Fruit fly (Drosophila melanogaster) whole organism, prepupa: ENCODE data around the gene ATPsynC.
A peak's percentile ranks its signal among the peaks of the same experiment; 100 is the strongest.

ENCODE experiments used
- Blimp-1 ChIP-seq: fragments of 200-800 bp; sonication (Bioruptor generic); optimal IDR thresholded peaks from 3 replicates; lab custom pipeline; 2017; ENCODE audit warnings: missing biosample characterization, missing genetic modification characterization, mild to moderate bottlenecking, moderate library complexity, missing genetic modification reagents
- CG10669 ChIP-seq: fragments of 200-800 bp; sonication (Bioruptor generic); optimal IDR thresholded peaks from 3 replicates; lab custom pipeline; 2018; ENCODE audit warnings: missing biosample characterization, mild to moderate bottlenecking, missing genetic modification characterization, moderate library complexity
- CG11294 ChIP-seq: fragments of 200-800 bp; sonication (Bioruptor generic); IDR thresholded peaks from 2 replicates; pipeline ENCODE4 v1.3.6; 2022; ENCODE audit warnings: missing biosample characterization, missing genetic modification characterization
- CG11762 ChIP-seq: fragments of 200-800 bp; sonication (Bioruptor generic); optimal IDR thresholded peaks from 3 replicates; lab custom pipeline; 2016; ENCODE audit warnings: missing biosample characterization, missing genetic modification characterization; ENCODE audit not compliant: insufficient read depth
- CG11902 ChIP-seq: fragments of 200-800 bp; sonication (Bioruptor generic); optimal IDR thresholded peaks from 3 replicates; lab custom pipeline; 2016; ENCODE audit warnings: missing biosample characterization, missing genetic modification characterization
- CG15336 ChIP-seq: fragments of 200-800 bp; sonication (Bioruptor generic); IDR thresholded peaks from 2 replicates; pipeline ENCODE4 v1.3.6; 2022; ENCODE audit warnings: missing biosample characterization, missing genetic modification characterization
- CG1621 ChIP-seq: fragments of 200-800 bp; sonication (Bioruptor generic); optimal IDR thresholded peaks from 3 replicates; lab custom pipeline; 2018; ENCODE audit warnings: missing biosample characterization, mild to moderate bottlenecking, missing genetic modification characterization
- CG16779 ChIP-seq: fragments of 200-800 bp; sonication (Bioruptor generic); optimal IDR thresholded peaks from 3 replicates; lab custom pipeline; 2017; ENCODE audit warnings: missing biosample characterization, mild to moderate bottlenecking, missing genetic modification characterization
- CG31627 ChIP-seq: fragments of 200-800 bp; sonication (Bioruptor generic); optimal IDR thresholded peaks from 3 replicates; lab custom pipeline; 2016; ENCODE audit warnings: missing biosample characterization, missing genetic modification characterization
- CG32006 ChIP-seq: fragments of 200-800 bp; sonication (Bioruptor generic); optimal IDR thresholded peaks from 3 replicates; lab custom pipeline; 2017; ENCODE audit warnings: missing biosample characterization, mild to moderate bottlenecking, missing genetic modification characterization
- CG34406 ChIP-seq: fragments of 200-800 bp; sonication (Bioruptor generic); optimal IDR thresholded peaks from 3 replicates; lab custom pipeline; 2016; ENCODE audit warnings: missing biosample characterization, missing genetic modification characterization
- CG3919 ChIP-seq: fragments of 200-800 bp; sonication (Bioruptor generic); optimal IDR thresholded peaks from 3 replicates; lab custom pipeline; 2016; ENCODE audit warnings: missing biosample characterization, missing genetic modification characterization
- CG4318 ChIP-seq: fragments of 200-800 bp; sonication (Bioruptor generic); optimal IDR thresholded peaks from 3 replicates; lab custom pipeline; 2017; ENCODE audit warnings: missing biosample characterization, mild to moderate bottlenecking, missing genetic modification characterization
- CG6163 ChIP-seq: fragments of 200-800 bp; sonication (Bioruptor generic); IDR thresholded peaks from 3 replicates; pipeline ENCODE4 v1.3.6; 2022; ENCODE audit warnings: missing biosample characterization, missing genetic modification characterization
- CG6792 ChIP-seq: fragments of 200-800 bp; sonication (Bioruptor generic); optimal IDR thresholded peaks from 3 replicates; lab custom pipeline; 2016; ENCODE audit warnings: missing biosample characterization, missing genetic modification characterization
- CG6808 ChIP-seq: fragments of 200-800 bp; sonication (Bioruptor generic); optimal IDR thresholded peaks from 3 replicates; lab custom pipeline; 2017; ENCODE audit warnings: missing biosample characterization, missing genetic modification characterization, mild to moderate bottlenecking, moderate library complexity, missing genetic modification reagents
- CG6854 ChIP-seq: fragments of 200-800 bp; sonication (Bioruptor generic); optimal IDR thresholded peaks from 2 replicates; lab custom pipeline; 2017; ENCODE audit warnings: missing biosample characterization, mild to moderate bottlenecking, missing genetic modification characterization
- CG7368 ChIP-seq: fragments of 200-800 bp; sonication (Bioruptor generic); optimal IDR thresholded peaks from 3 replicates; lab custom pipeline; 2016; ENCODE audit warnings: missing biosample characterization, missing genetic modification characterization
- CG8319 ChIP-seq: fragments of 200-800 bp; sonication (Bioruptor generic); optimal IDR thresholded peaks from 3 replicates; lab custom pipeline; 2016; ENCODE audit warnings: missing biosample characterization, missing genetic modification characterization
- CG8632 ChIP-seq: fragments of 200-800 bp; sonication (Bioruptor generic); optimal IDR thresholded peaks from 3 replicates; lab custom pipeline; 2016; ENCODE audit warnings: missing biosample characterization, missing genetic modification characterization
- CG9139 ChIP-seq: fragments of 200-800 bp; sonication (Bioruptor generic); optimal IDR thresholded peaks from 3 replicates; lab custom pipeline; 2017; ENCODE audit warnings: missing biosample characterization, mild to moderate bottlenecking, missing genetic modification characterization
- Eip75B ChIP-seq: fragments of 200-800 bp; sonication (Bioruptor generic); optimal IDR thresholded peaks from 3 replicates; lab custom pipeline; 2016; ENCODE audit warnings: missing biosample characterization, missing genetic modification characterization
- Eip78C ChIP-seq: fragments of 200-800 bp; sonication (Bioruptor generic); peaks from one replicate; lab custom pipeline; 2016; ENCODE audit warnings: missing biosample characterization, missing genetic modification characterization
- Eip93F ChIP-seq: fragments of 200-800 bp; sonication (Bioruptor generic); optimal IDR thresholded peaks from 2 replicates; lab custom pipeline; 2016; ENCODE audit warnings: missing biosample characterization, mild to moderate bottlenecking, missing genetic modification characterization
- Ets21C ChIP-seq: fragments of 200-800 bp; sonication (Bioruptor generic); optimal IDR thresholded peaks from 3 replicates; lab custom pipeline; 2016; ENCODE audit warnings: missing biosample characterization, missing genetic modification characterization
- Ets96B ChIP-seq: fragments of 200-800 bp; optimal IDR thresholded peaks from 2 replicates; lab custom pipeline; 2019; ENCODE audit warnings: missing biosample characterization, mild to moderate bottlenecking, missing genetic modification characterization, moderate library complexity
- Gug ChIP-seq: fragments of 200-800 bp; sonication (Bioruptor generic); IDR thresholded peaks from 2 replicates; pipeline ENCODE4 v1.3.6; 2022; ENCODE audit warnings: missing biosample characterization, missing genetic modification characterization
- Hr38 ChIP-seq: sonication (Bioruptor generic); optimal IDR thresholded peaks from 2 replicates; lab custom pipeline; 2016; ENCODE audit warnings: missing biosample characterization, missing genetic modification characterization
- Hr4 ChIP-seq: fragments of 200-800 bp; sonication (Bioruptor generic); optimal IDR thresholded peaks from 3 replicates; lab custom pipeline; 2016; ENCODE audit warnings: missing biosample characterization, missing genetic modification characterization
- Lpt ChIP-seq: fragments of 200-800 bp; sonication (Bioruptor generic); optimal IDR thresholded peaks from 3 replicates; lab custom pipeline; 2016; ENCODE audit warnings: missing biosample characterization, missing genetic modification characterization
- Met ChIP-seq: fragments of 200-800 bp; sonication (Bioruptor generic); optimal IDR thresholded peaks from 3 replicates; lab custom pipeline; 2016; ENCODE audit warnings: missing biosample characterization, missing genetic modification characterization
- OdsH ChIP-seq: fragments of 200-800 bp; sonication (Bioruptor generic); optimal IDR thresholded peaks from 3 replicates; lab custom pipeline; 2016; ENCODE audit warnings: missing biosample characterization, missing genetic modification characterization
- Smox ChIP-seq: fragments of 200-800 bp; sonication (Bioruptor generic); optimal IDR thresholded peaks from 3 replicates; lab custom pipeline; 2016; ENCODE audit warnings: missing biosample characterization, missing genetic modification characterization
- Sox102F ChIP-seq: fragments of 200-800 bp; sonication (Bioruptor generic); optimal IDR thresholded peaks from 2 replicates; lab custom pipeline; 2016; ENCODE audit warnings: missing biosample characterization, mild to moderate bottlenecking, missing genetic modification characterization
- Sox14 ChIP-seq: fragments of 200-800 bp; sonication (Bioruptor generic); optimal IDR thresholded peaks from 3 replicates; lab custom pipeline; 2016; ENCODE audit warnings: missing biosample characterization, missing genetic modification characterization
- Sox15 ChIP-seq: fragments of 200-800 bp; sonication (Bioruptor generic); optimal IDR thresholded peaks from 3 replicates; lab custom pipeline; 2016; ENCODE audit warnings: missing biosample characterization, missing genetic modification characterization
- acj6 ChIP-seq: fragments of 200-800 bp; sonication (Bioruptor generic); optimal IDR thresholded peaks from 3 replicates; lab custom pipeline; 2016; ENCODE audit warnings: missing biosample characterization, missing genetic modification characterization
- cyc ChIP-seq: fragments of 200-800 bp; sonication (Bioruptor generic); optimal IDR thresholded peaks from 3 replicates; lab custom pipeline; 2016; ENCODE audit warnings: missing biosample characterization, missing genetic modification characterization
- dac ChIP-seq: fragments of 200-800 bp; sonication (Bioruptor generic); optimal IDR thresholded peaks from 2 replicates; lab custom pipeline; 2017; ENCODE audit warnings: missing biosample characterization, mild to moderate bottlenecking, missing genetic modification characterization
- eg ChIP-seq: fragments of 200-800 bp; sonication (Bioruptor generic); IDR thresholded peaks from 3 replicates; pipeline ENCODE4 v1.3.6; 2022; ENCODE audit warnings: missing biosample characterization, missing genetic modification characterization
- esn ChIP-seq: fragments of 200-800 bp; sonication (Bioruptor generic); optimal IDR thresholded peaks from 2 replicates; lab custom pipeline; 2016; ENCODE audit warnings: missing biosample characterization, mild to moderate bottlenecking, missing genetic modification characterization, moderate library complexity
- fd85E ChIP-seq: fragments of 200-800 bp; sonication (Bioruptor generic); optimal IDR thresholded peaks from 3 replicates; lab custom pipeline; 2016; ENCODE audit warnings: missing biosample characterization, missing genetic modification characterization
- fkh ChIP-seq: fragments of 200-800 bp; sonication (Bioruptor generic); optimal IDR thresholded peaks from 3 replicates; lab custom pipeline; 2017; ENCODE audit warnings: missing biosample characterization, mild to moderate bottlenecking, missing genetic modification characterization, moderate library complexity
- lz ChIP-seq: fragments of 200-800 bp; sonication (Bioruptor generic); optimal IDR thresholded peaks from 3 replicates; lab custom pipeline; 2016; ENCODE audit warnings: missing biosample characterization, missing genetic modification characterization
- net ChIP-seq: fragments of 200-800 bp; sonication (Bioruptor generic); optimal IDR thresholded peaks from 3 replicates; lab custom pipeline; 2016; ENCODE audit warnings: missing biosample characterization, missing genetic modification characterization
- pdm3 ChIP-seq: fragments of 200-800 bp; sonication (Bioruptor generic); optimal IDR thresholded peaks from 3 replicates; lab custom pipeline; 2016; ENCODE audit warnings: missing biosample characterization, missing genetic modification characterization
- salr ChIP-seq, 2 experiments: fragments of 200-800 bp; sonication (Bioruptor generic); optimal IDR thresholded peaks; 3 replicates each; lab custom pipeline; 2016 to 2018; ENCODE audit warnings: missing biosample characterization in 2 of 2, missing genetic modification characterization in 2 of 2, mild to moderate bottlenecking in 1 of 2
- spab ChIP-seq: fragments of 200-800 bp; sonication (Bioruptor generic); optimal IDR thresholded peaks from 2 replicates; lab custom pipeline; 2017; ENCODE audit warnings: missing biosample characterization, mild to moderate bottlenecking, missing genetic modification characterization, missing genetic modification reagents
- svp ChIP-seq: fragments of 200-800 bp; sonication (Bioruptor generic); peaks from one replicate; lab custom pipeline; 2016; ENCODE audit warnings: missing biosample characterization, missing genetic modification characterization
- topi ChIP-seq: fragments of 200-800 bp; sonication (Bioruptor generic); optimal IDR thresholded peaks from 3 replicates; lab custom pipeline; 2016; ENCODE audit warnings: missing biosample characterization, missing genetic modification characterization
- vri ChIP-seq: fragments of 200-800 bp; sonication (Bioruptor generic); optimal IDR thresholded peaks from 3 replicates; lab custom pipeline; 2016; ENCODE audit warnings: missing biosample characterization, mild to moderate bottlenecking, missing genetic modification characterization

The ATPsynC gene

DNA sequence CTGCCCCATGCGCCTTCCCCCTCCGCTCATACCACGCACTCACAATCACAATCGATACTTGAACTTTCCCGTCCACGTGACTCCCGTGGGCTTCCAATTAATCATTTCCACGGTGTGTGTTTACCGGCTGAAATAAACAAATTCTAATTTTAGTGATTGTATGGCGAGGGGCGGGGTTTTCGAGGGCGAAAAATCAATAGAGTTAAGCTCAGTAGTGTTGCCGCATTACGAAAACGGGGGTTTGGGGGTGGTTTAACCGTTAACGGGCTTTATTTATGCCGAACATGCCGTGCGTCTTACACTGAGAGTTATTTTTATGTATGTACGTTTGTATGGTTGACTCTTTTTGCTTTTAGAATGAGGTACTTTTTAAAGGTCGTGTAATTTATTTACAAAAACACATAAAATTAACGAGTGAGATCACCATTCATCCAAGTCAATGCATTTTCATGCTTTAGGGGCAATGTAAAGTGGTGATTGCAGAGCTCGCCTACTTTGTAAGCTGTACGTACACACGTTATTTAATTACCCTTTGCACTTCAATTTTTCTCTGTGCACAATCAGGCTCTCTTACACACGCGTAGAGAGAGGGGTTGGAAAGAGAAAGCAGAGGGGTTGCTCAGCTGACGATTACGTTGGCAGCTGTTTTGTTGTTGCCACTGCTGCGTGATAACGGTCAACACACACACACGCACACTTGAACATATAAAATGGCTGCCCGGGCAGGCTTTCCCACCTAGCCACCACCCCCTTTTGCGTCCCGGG lies 2.9 kb upstream of the ATPsynC start:
- peak; percentile 47 for TF ChIP-seq CG34406 (GFP tag; lab: Kevin White, UChicago)
- peak; percentile 60 for TF ChIP-seq CG3919 (GFP tag; lab: Kevin White, UChicago)
- TF ChIP-seq lz (GFP tag; lab: Kevin White, UChicago) = peak; percentile 79
- TF ChIP-seq CG15336 (GFP tag; lab: Robert Waterston, UW) = no peak
- TF ChIP-seq acj6 (GFP tag; lab: Kevin White, UChicago) = peak; percentile 66
- peak; percentile 74 for TF ChIP-seq Met (GFP tag; lab: Kevin White, UChicago)
- peak; percentile 78 for TF ChIP-seq CG31627 (GFP tag; lab: Kevin White, UChicago)
- peak; percentile 28 to 40 for TF ChIP-seq salr (GFP tag; optimal IDR thresholded peaks at IDR 0.05; lab: Kevin White, UChicago)
- TF ChIP-seq esn = peak; percentile 79
- peak; percentile 66 for TF ChIP-seq CG10669
- TF ChIP-seq Gug (GFP tag; lab: Robert Waterston, UW) = no peak
- TF ChIP-seq CG11762 (GFP tag; lab: Kevin White, UChicago) = no peak
- peak; percentile 80 for TF ChIP-seq CG32006 (GFP tag; lab: Kevin White, UChicago)
- TF ChIP-seq Blimp-1 (GFP tag; lab: Kevin White, UChicago) = peak; percentile 6
- TF ChIP-seq topi (GFP tag; lab: Kevin White, UChicago) = peak; percentile 64
- peak; percentile 72 for TF ChIP-seq Smox (GFP tag; lab: Kevin White, UChicago)
- peak; percentile 71 for TF ChIP-seq Ets21C (GFP tag; lab: Kevin White, UChicago)
- peak; percentile 79 for TF ChIP-seq vri (GFP tag; lab: Kevin White, UChicago)
- TF ChIP-seq CG6792 = peak; percentile 75
- peak; percentile 69 for TF ChIP-seq net (GFP tag; lab: Kevin White, UChicago)
- no peak for TF ChIP-seq CG6163 (GFP tag; lab: Robert Waterston, UW)
- TF ChIP-seq spab (GFP tag; lab: Kevin White, UChicago) = peak; percentile 41
- TF ChIP-seq CG11294 (GFP tag; lab: Robert Waterston, UW) = no peak
- TF ChIP-seq Hr38 (GFP tag; lab: Kevin White, UChicago) = no peak
- peak; percentile 10 for TF ChIP-seq fkh (GFP tag; lab: Kevin White, UChicago)
- no peak for TF ChIP-seq fd85E (GFP tag; lab: Kevin White, UChicago)
- no peak for TF ChIP-seq CG16779 (tag; lab: Kevin White, UChicago)
- TF ChIP-seq svp = peak; percentile 81
- TF ChIP-seq Lpt = no peak
- peak; percentile 57 for TF ChIP-seq CG8632
- TF ChIP-seq dac (GFP tag; lab: Kevin White, UChicago) = peak; percentile 44
- TF ChIP-seq OdsH (GFP tag; lab: Kevin White, UChicago) = peak; percentile 71
- TF ChIP-seq Ets96B (tag; lab: Kevin White, UChicago) = peak; percentile 66
- peak; percentile 75 for TF ChIP-seq pdm3
- TF ChIP-seq Eip78C = peak; percentile 91
- TF ChIP-seq Eip93F (GFP tag; lab: Kevin White, UChicago) = no peak
- peak; percentile 74 for TF ChIP-seq Hr4 (GFP tag; lab: Kevin White, UChicago)
- TF ChIP-seq CG1621 (tag; lab: Kevin White, UChicago) = peak; percentile 40
- TF ChIP-seq cyc (GFP tag; lab: Kevin White, UChicago) = peak; percentile 61
- no peak for TF ChIP-seq CG6854 (GFP tag; lab: Kevin White, UChicago)
- no peak for TF ChIP-seq CG9139
- peak; percentile 75 for TF ChIP-seq Eip75B (GFP tag; lab: Kevin White, UChicago)
- TF ChIP-seq CG7368 (GFP tag; lab: Kevin White, UChicago) = peak; percentile 43
- peak; percentile 34 for TF ChIP-seq CG11902 (GFP tag; lab: Kevin White, UChicago)
- TF ChIP-seq Sox14 (GFP tag; lab: Kevin White, UChicago) = peak; percentile 72
- peak; percentile 48 for TF ChIP-seq Sox15 (GFP tag; lab: Kevin White, UChicago)
- no peak for TF ChIP-seq CG4318 (GFP tag; lab: Kevin White, UChicago)
- no peak for TF ChIP-seq eg (GFP tag; lab: Robert Waterston, UW)
- peak; percentile 61 for TF ChIP-seq CG6808 (GFP tag; lab: Kevin White, UChicago)
- peak; percentile 42 for TF ChIP-seq CG8319
- TF ChIP-seq Sox102F (GFP tag; lab: Kevin White, UChicago) = peak; percentile 71
